Fruit fly (Drosophila melanogaster): ENCODE measurements around the gene CG10979.

DNA sequence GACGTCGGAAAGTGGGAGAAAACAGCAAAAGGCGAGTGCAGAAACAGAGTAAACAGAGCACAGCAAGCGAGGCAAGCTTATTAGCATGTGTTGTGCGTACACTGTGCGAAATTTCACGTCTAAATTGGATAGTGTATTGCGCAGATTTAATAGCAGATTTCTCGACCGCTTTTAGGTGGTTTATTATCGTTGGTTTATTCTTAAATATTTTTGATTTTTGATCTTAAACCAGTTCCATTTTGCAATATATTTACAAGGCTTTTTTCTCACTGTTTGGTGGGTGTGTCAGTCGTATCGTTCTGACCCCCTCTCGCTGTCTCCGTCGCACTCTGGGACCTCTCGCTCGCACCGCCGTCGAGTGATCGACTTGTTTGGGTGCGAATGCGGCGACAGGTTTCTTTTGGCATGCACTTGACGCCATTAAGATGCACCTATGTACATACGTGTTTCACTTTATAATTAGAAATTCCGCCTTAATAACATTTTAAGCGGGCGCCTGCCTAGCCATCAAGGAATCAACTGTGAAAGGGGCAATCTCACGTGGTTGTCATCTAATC lies 39.5 kb downstream of the CG10979 start:
- TF ChIP-seq schlank (tag; optimal IDR thresholded peaks at IDR 0.05) (no peak), Drgx (GFP tag; IDR thresholded peaks at IDR 0.05) (peak; percentile 95), CG12071 (GFP tag; optimal IDR thresholded peaks at IDR 0.05) (no peak), ci (GFP tag; IDR thresholded peaks at IDR 0.05) (no peak)
